Fruit fly (Drosophila melanogaster) whole organism, embryonic: ENCODE results near the gene Ilp1.

Experiments used
- ATbp ChIP-seq: fragments of 200-800 bp; sonication (Bioruptor generic); optimal IDR thresholded peaks from 2 replicates; lab custom pipeline; 2017; ENCODE audit warnings: missing biosample characterization, mild to moderate bottlenecking, missing genetic modification characterization, missing genetic modification reagents
- B-H2 ChIP-seq: fragments of 200-800 bp; sonication (Bioruptor generic); optimal IDR thresholded peaks from 2 replicates; lab custom pipeline; 2018; ENCODE audit warnings: missing biosample characterization, mild to moderate bottlenecking, missing genetic modification characterization
- CG10543 ChIP-seq: fragments of 200-800 bp; sonication (Bioruptor generic); optimal IDR thresholded peaks from 3 replicates; lab custom pipeline; 2017; ENCODE audit warnings: missing biosample characterization, mild to moderate bottlenecking, missing genetic modification characterization, moderate library complexity
- CG11560 ChIP-seq: fragments of 200-800 bp; sonication (Bioruptor generic); IDR thresholded peaks from 3 replicates; pipeline ENCODE4 v1.3.6; 2022; ENCODE audit warnings: missing biosample characterization, missing genetic modification characterization
- CG12299 ChIP-seq: fragments of 200-800 bp; sonication (Bioruptor generic); optimal IDR thresholded peaks from 2 replicates; lab custom pipeline; 2018; ENCODE audit warnings: missing biosample characterization, mild to moderate bottlenecking, missing genetic modification characterization
- CG12659 ChIP-seq: fragments of 200-800 bp; sonication (Bioruptor generic); optimal IDR thresholded peaks from 3 replicates; lab custom pipeline; 2017; ENCODE audit warnings: mild to moderate bottlenecking, missing biosample characterization, missing genetic modification reagents, missing genetic modification characterization
- CG14860 ChIP-seq: fragments of 200-800 bp; sonication (Bioruptor generic); IDR thresholded peaks from 3 replicates; pipeline ENCODE4 v1.3.6; 2022; ENCODE audit warnings: missing biosample characterization, missing genetic modification characterization; ENCODE audit not compliant: partially characterized antibody
- CG17829 ChIP-seq: fragments of 200-800 bp; optimal IDR thresholded peaks from 2 replicates; lab custom pipeline; 2019; ENCODE audit warnings: missing biosample characterization, mild to moderate bottlenecking, missing genetic modification characterization, moderate library complexity
- CG2129 ChIP-seq: fragments of 200-800 bp; sonication (Bioruptor generic); IDR thresholded peaks from 2 replicates; pipeline ENCODE4 v1.3.6; 2022; ENCODE audit warnings: missing biosample characterization, missing genetic modification characterization; ENCODE audit not compliant: partially characterized antibody
- CG32532 ChIP-seq: fragments of 200-800 bp; sonication (Bioruptor generic); IDR thresholded peaks from 2 replicates; pipeline ENCODE4 v1.3.6; 2022; ENCODE audit warnings: missing biosample characterization, missing genetic modification characterization
- CG34224 ChIP-seq: fragments of 200-800 bp; sonication (Bioruptor generic); IDR thresholded peaks from 3 replicates; pipeline ENCODE4 v1.3.6; 2022; ENCODE audit warnings: missing biosample characterization, missing genetic modification characterization; ENCODE audit not compliant: partially characterized antibody
- CG5245 ChIP-seq: fragments of 200-800 bp; sonication (Bioruptor generic); optimal IDR thresholded peaks from 3 replicates; lab custom pipeline; 2016; ENCODE audit warnings: missing biosample characterization, missing genetic modification characterization
- CG6272 ChIP-seq: fragments of 200-800 bp; sonication (Bioruptor generic); IDR thresholded peaks from 2 replicates; pipeline ENCODE4 v1.3.6; 2022; ENCODE audit warnings: missing biosample characterization, missing genetic modification characterization
- CG9437 ChIP-seq: fragments of 200-800 bp; sonication (Bioruptor generic); optimal IDR thresholded peaks from 2 replicates; lab custom pipeline; 2018; ENCODE audit warnings: missing biosample characterization, mild to moderate bottlenecking, missing genetic modification characterization
- CG9727 ChIP-seq: fragments of 200-800 bp; sonication (Bioruptor generic); optimal IDR thresholded peaks from 3 replicates; lab custom pipeline; 2017; ENCODE audit warnings: missing biosample characterization, mild to moderate bottlenecking, missing genetic modification characterization
- CG9797 ChIP-seq: fragments of 200-800 bp; sonication (Bioruptor generic); optimal IDR thresholded peaks from 3 replicates; lab custom pipeline; 2018; ENCODE audit warnings: missing biosample characterization, mild to moderate bottlenecking, missing genetic modification characterization
- CG9876 ChIP-seq: fragments of 200-800 bp; sonication (Bioruptor generic); optimal IDR thresholded peaks from 2 replicates; lab custom pipeline; 2016; ENCODE audit warnings: missing biosample characterization, missing genetic modification characterization
- Deaf1 ChIP-seq: fragments of 200-800 bp; optimal IDR thresholded peaks from 3 replicates; lab custom pipeline; 2019; ENCODE audit warnings: missing biosample characterization, mild to moderate bottlenecking, missing genetic modification characterization, moderate library complexity
- Eip74EF ChIP-seq, 2 experiments: fragments of 200-800 bp in 1 of 2; fragments of >200 bp in 1 of 2; sonication (Bioruptor generic) in 1 of 2; optimal IDR thresholded peaks; 2 replicates each; lab custom pipeline; 2017 to 2019; ENCODE audit warnings: missing biosample characterization in 2 of 2, missing genetic modification characterization in 2 of 2, mild to moderate bottlenecking in 1 of 2, moderate library complexity in 1 of 2
- Elba2 ChIP-seq: fragments of 200-800 bp; sonication (Bioruptor generic); optimal IDR thresholded peaks from 3 replicates; lab custom pipeline; 2016; ENCODE audit warnings: missing biosample characterization, missing genetic modification characterization
- Fer3 ChIP-seq: fragments of 200-800 bp; sonication (Bioruptor generic); optimal IDR thresholded peaks from 2 replicates; lab custom pipeline; 2018; ENCODE audit warnings: missing biosample characterization, mild to moderate bottlenecking, missing genetic modification characterization, moderate library complexity
- MTF-1 ChIP-seq: fragments of 200-800 bp; sonication (Bioruptor generic); optimal IDR thresholded peaks from 2 replicates; lab custom pipeline; 2018; ENCODE audit warnings: missing biosample characterization, mild to moderate bottlenecking, missing genetic modification characterization, borderline replicate concordance
- Mes4 ChIP-seq: fragments of 200-800 bp; sonication (Bioruptor generic); optimal IDR thresholded peaks from 2 replicates; lab custom pipeline; 2016; ENCODE audit warnings: missing biosample characterization, missing genetic modification characterization
- Oaz ChIP-seq: fragments of 200-800 bp; sonication (Bioruptor generic); IDR thresholded peaks from 2 replicates; pipeline ENCODE4 v1.3.6; 2022; ENCODE audit warnings: missing biosample characterization, missing genetic modification characterization
- Opbp ChIP-seq: fragments of 200-800 bp; sonication (Bioruptor generic); IDR thresholded peaks from 3 replicates; pipeline ENCODE4 v1.3.6; 2022; ENCODE audit warnings: missing biosample characterization, missing genetic modification characterization; ENCODE audit not compliant: partially characterized antibody
- Pdp1 ChIP-seq, 2 experiments: fragments of 200-800 bp; sonication (Bioruptor generic); optimal IDR thresholded peaks; 3 replicates each; lab custom pipeline; 2016; ENCODE audit warnings: missing biosample characterization in 2 of 2, missing genetic modification characterization in 2 of 2, mild to moderate bottlenecking in 1 of 2, moderate library complexity in 1 of 2
- Stat92E ChIP-seq, 3 experiments: fragments of >200 bp in 2 of 3; fragments of 200-800 bp in 1 of 3; sonication (Bioruptor generic) in 1 of 3; optimal IDR thresholded peaks; 2 replicates each; lab custom pipeline; 2017 to 2019; ENCODE audit warnings: missing biosample characterization in 3 of 3, missing genetic modification characterization in 3 of 3, mild to moderate bottlenecking in 1 of 3, moderate library complexity in 1 of 3
- Tbp ChIP-seq: fragments of >200 bp; optimal IDR thresholded peaks from 2 replicates; lab custom pipeline; 2018; ENCODE audit warnings: missing biosample characterization, missing genetic modification characterization
- cad ChIP-seq: fragments of >200 bp; optimal IDR thresholded peaks from 2 replicates; lab custom pipeline; 2017; ENCODE audit warnings: missing biosample characterization, missing genetic modification characterization
- cg ChIP-seq: fragments of 200-800 bp; sonication (Bioruptor generic); optimal IDR thresholded peaks from 3 replicates; lab custom pipeline; 2019; ENCODE audit warnings: missing biosample characterization, mild to moderate bottlenecking, missing genetic modification characterization, moderate library complexity
- crol ChIP-seq: fragments of 200-800 bp; sonication (Bioruptor generic); IDR thresholded peaks from 2 replicates; pipeline ENCODE4 v1.3.6; 2022; ENCODE audit warnings: missing biosample characterization, missing genetic modification characterization
- dan ChIP-seq: fragments of 200-800 bp; sonication (Bioruptor generic); IDR thresholded peaks from 2 replicates; pipeline ENCODE4 v1.3.6; 2022; ENCODE audit warnings: missing biosample characterization, missing genetic modification characterization
- dm ChIP-seq: fragments of 200-800 bp; sonication (Bioruptor generic); optimal IDR thresholded peaks from 3 replicates; lab custom pipeline; 2016; ENCODE audit warnings: missing biosample characterization, missing genetic modification characterization
- dysf ChIP-seq: fragments of 200-800 bp; sonication (Bioruptor generic); IDR thresholded peaks from 3 replicates; pipeline ENCODE4 v1.3.6; 2022; ENCODE audit warnings: missing biosample characterization, missing genetic modification characterization
- eyg ChIP-seq: fragments of 200-800 bp; sonication (Bioruptor generic); optimal IDR thresholded peaks from 3 replicates; lab custom pipeline; 2016; ENCODE audit warnings: missing biosample characterization, missing genetic modification characterization
- fu2 ChIP-seq: fragments of 200-800 bp; sonication (Bioruptor generic); optimal IDR thresholded peaks from 2 replicates; lab custom pipeline; 2016; ENCODE audit warnings: missing biosample characterization, missing genetic modification characterization
- grau ChIP-seq: fragments of 200-800 bp; optimal IDR thresholded peaks from 3 replicates; lab custom pipeline; 2019; ENCODE audit warnings: missing biosample characterization, mild to moderate bottlenecking, missing genetic modification characterization, moderate library complexity
- gt ChIP-seq: fragments of 200-800 bp; sonication (Bioruptor generic); IDR thresholded peaks from 2 replicates; pipeline ENCODE4 v1.3.6; 2022; ENCODE audit warnings: missing biosample characterization, missing genetic modification characterization
- ham ChIP-seq: fragments of 200-800 bp; sonication (Bioruptor generic); IDR thresholded peaks from 2 replicates; pipeline ENCODE4 v1.3.6; 2022; ENCODE audit warnings: missing biosample characterization, missing genetic modification characterization
- hb ChIP-seq: fragments of 200-800 bp; sonication (Bioruptor generic); IDR thresholded peaks from 3 replicates; pipeline ENCODE4 v1.3.6; 2022; ENCODE audit warnings: missing biosample characterization, missing genetic modification characterization; ENCODE audit not compliant: partially characterized antibody
- lbe ChIP-seq: fragments of 200-800 bp; sonication (Bioruptor generic); optimal IDR thresholded peaks from 2 replicates; lab custom pipeline; 2016; ENCODE audit warnings: missing biosample characterization, mild to moderate bottlenecking, missing genetic modification characterization
- phol ChIP-seq: fragments of 200-800 bp; sonication (Bioruptor generic); optimal IDR thresholded peaks from 3 replicates; lab custom pipeline; 2018; ENCODE audit warnings: missing biosample characterization, mild to moderate bottlenecking, missing genetic modification characterization, moderate library complexity
- rib ChIP-seq: fragments of 200-800 bp; sonication (Bioruptor generic); IDR thresholded peaks from 2 replicates; pipeline ENCODE4 v1.3.6; 2022; ENCODE audit warnings: missing biosample characterization, missing genetic modification characterization
- scrt ChIP-seq: fragments of 200-800 bp; sonication (Bioruptor generic); optimal IDR thresholded peaks from 2 replicates; lab custom pipeline; 2018; ENCODE audit warnings: missing biosample characterization, mild to moderate bottlenecking, missing genetic modification characterization, moderate library complexity
- sd ChIP-seq: fragments of 200-800 bp; sonication (Bioruptor generic); optimal IDR thresholded peaks from 3 replicates; lab custom pipeline; 2018; ENCODE audit warnings: missing biosample characterization, mild to moderate bottlenecking, missing genetic modification characterization, moderate library complexity
- slbo ChIP-seq: fragments of 200-800 bp; sonication (Bioruptor generic); IDR thresholded peaks from 2 replicates; pipeline ENCODE4 v1.3.6; 2022; ENCODE audit warnings: missing biosample characterization, missing genetic modification characterization
- trem ChIP-seq: fragments of 200-800 bp; optimal IDR thresholded peaks from 3 replicates; lab custom pipeline; 2019; ENCODE audit warnings: missing biosample characterization, mild to moderate bottlenecking, missing genetic modification characterization, moderate library complexity
- tx ChIP-seq: fragments of 200-800 bp; sonication (Bioruptor generic); optimal IDR thresholded peaks from 2 replicates; lab custom pipeline; 2016; ENCODE audit warnings: missing biosample characterization, missing genetic modification characterization
- z ChIP-seq: fragments of 200-800 bp; sonication (Bioruptor generic); IDR thresholded peaks from 3 replicates; pipeline ENCODE4 v1.3.6; 2022; ENCODE audit warnings: missing biosample characterization, missing genetic modification characterization

Ilp1 gene

dm6 chr3L:9763389-9763917 lies 34.8 kb upstream of the Ilp1 start, which contains the start of gene Ae2 (continued):
- TF ChIP-seq CG10543 (GFP tag; lab: Kevin White, UChicago) (peak; percentile 40), Oaz (GFP tag; lab: Robert Waterston, UW) (no peak), z (GFP tag; lab: Robert Waterston, UW) (no peak), CG9437 (GFP tag; lab: Kevin White, UChicago) (peak; percentile 72), B-H2 (GFP tag; lab: Kevin White, UChicago) (no peak), rib (GFP tag; lab: Robert Waterston, UW) (peak; percentile 51; the same call in 1 of the 2 replicates), slbo (GFP tag; lab: Robert Waterston, UW) (peak; percentile 22; the same call in 1 of the 2 replicates), Eip74EF (GFP tag; optimal IDR thresholded peaks at IDR 0.05; lab: Kevin White, UChicago) (peak in 1 of 2 experiments; percentile 45), trem (tag; lab: Kevin White, UChicago) (no peak), hb (GFP tag; lab: Robert Waterston, UW) (no peak), tx (no peak), CG11560 (tag; lab: Robert Waterston, UW) (no peak), fu2 (no peak), gt (GFP tag; lab: Robert Waterston, UW) (no peak), lbe (GFP tag; lab: Kevin White, UChicago) (peak; percentile 10), crol (GFP tag; lab: Robert Waterston, UW) (no peak), CG6272 (GFP tag; lab: Robert Waterston, UW) (no peak), Opbp (peak; percentile 19; the same call in 1 of the 3 replicates), CG9876 (no peak), CG12659 (no peak), CG9797 (GFP tag; lab: Kevin White, UChicago) (no peak), eyg (GFP tag; lab: Kevin White, UChicago) (no peak), CG34224 (GFP tag; lab: Robert Waterston, UW) (peak; percentile 24; the same call in 1 of the 3 replicates), Deaf1 (peak; percentile 84), cg (GFP tag; lab: Kevin White, UChicago) (peak; percentile 59), scrt (GFP tag; lab: Kevin White, UChicago) (no peak), sd (tag; lab: Kevin White, UChicago) (peak; percentile 5), CG9727 (no peak), CG5245 (GFP tag; lab: Kevin White, UChicago) (no peak), Tbp (GFP tag; lab: Kevin White, UChicago) (no peak), phol (tag; lab: Kevin White, UChicago) (no peak), dysf (GFP tag; lab: Robert Waterston, UW) (no peak), Fer3 (tag; lab: Kevin White, UChicago) (no peak), CG14860 (no peak), grau (tag; lab: Kevin White, UChicago) (peak; percentile 3), cad (no peak), ham (no peak), dm (GFP tag; lab: Kevin White, UChicago) (peak; percentile 3), CG12299 (tag; lab: Kevin White, UChicago) (no peak), CG2129 (GFP tag; lab: Robert Waterston, UW) (no peak), ATbp (GFP tag; lab: Kevin White, UChicago) (no peak), CG17829 (tag; lab: Kevin White, UChicago) (no peak), Stat92E (GFP tag; optimal IDR thresholded peaks at IDR 0.05; lab: Kevin White, UChicago) (peak in 1 of 3 experiments; percentile 47), Pdp1 (GFP tag; optimal IDR thresholded peaks at IDR 0.05; lab: Kevin White, UChicago) (peak in 1 of 2 experiments; percentile 55), MTF-1 (GFP tag; lab: Kevin White, UChicago) (no peak), dan (no peak), CG32532 (GFP tag; lab: Robert Waterston, UW) (0 out of 2 replicates have a peak, but pooled peaks have one; percentile 14), Elba2 (GFP tag; lab: Kevin White, UChicago) (no peak), Mes4 (GFP tag; lab: Kevin White, UChicago) (no peak)
